Worm (Caenorhabditis elegans) whole organism, L1 larva: ENCODE measurements around the gene srxa-1.

ENCODE experiments used
- alr-1 ChIP-seq: fragments of 200-800 bp; sonication (Bioruptor generic); optimal IDR thresholded peaks from 2 replicates; lab custom pipeline; 2018; ENCODE audit warnings: borderline replicate concordance, mild to moderate bottlenecking, missing genetic modification characterization, missing compliant biosample characterization
- jun-1 ChIP-seq: fragments of 150-350 bp; optimal IDR thresholded peaks from 2 replicates; lab custom pipeline; 2014; ENCODE audit warnings: missing biosample characterization, missing genetic modification reagents, missing genetic modification characterization
- lir-3 ChIP-seq: sonication (generic microtip); optimal IDR thresholded peaks from 2 replicates; lab custom pipeline; 2016; ENCODE audit warnings: mild to moderate bottlenecking, missing genetic modification characterization, moderate library complexity, missing compliant biosample characterization; ENCODE audit not compliant: poor library complexity
- lsy-2 ChIP-seq, 2 experiments: fragments of 150-350 bp; optimal IDR thresholded peaks; 2 replicates each; lab custom pipeline; 2014; ENCODE audit warnings: missing biosample characterization in 2 of 2, missing genetic modification characterization in 2 of 2
- mep-1 ChIP-seq: fragments of 150-350 bp; optimal IDR thresholded peaks from 2 replicates; lab custom pipeline; 2014; ENCODE audit warnings: missing biosample characterization, missing genetic modification characterization
- nhr-237 ChIP-seq: fragments of 150-350 bp; optimal IDR thresholded peaks from 2 replicates; lab custom pipeline; 2014; ENCODE audit warnings: missing biosample characterization, missing genetic modification characterization
- zip-4 ChIP-seq: fragments of 200-800 bp; sonication (Bioruptor generic); optimal IDR thresholded peaks from 2 replicates; lab custom pipeline; 2018; ENCODE audit warnings: mild to moderate bottlenecking, missing genetic modification characterization, moderate library complexity, missing compliant biosample characterization

DNA sequence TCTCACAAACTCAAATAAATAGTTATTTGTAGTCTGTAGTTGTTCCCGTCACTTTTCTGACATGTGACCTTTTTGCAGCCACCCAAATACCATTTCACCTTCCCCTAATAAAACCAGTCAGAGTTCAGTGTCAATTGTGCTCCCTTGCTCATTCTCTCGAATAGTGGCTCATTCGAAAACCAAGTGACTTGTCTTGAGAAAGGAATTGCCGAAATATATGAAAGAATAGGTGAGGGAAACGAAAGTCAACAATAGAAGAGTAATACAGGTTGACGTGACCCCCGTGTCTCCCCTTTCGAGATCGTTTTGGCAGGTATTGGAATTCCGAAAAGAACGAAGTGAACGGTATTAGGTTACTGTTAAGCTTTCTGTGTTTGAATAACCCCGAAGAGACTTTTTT lies 31.3 kb downstream of the srxa-1 start:
- TF ChIP-seq jun-1 (no peak), nhr-237 (tag; lab: Kevin White, UChicago) (no peak), alr-1 (tag; lab: Kevin White, UChicago) (no peak), zip-4 (GFP tag; lab: Kevin White, UChicago) (no peak), lsy-2 (tag; optimal IDR thresholded peaks at IDR 0.05; lab: Kevin White, UChicago) (peak in 1 of 2 experiments; percentile 14), lir-3 (no peak), mep-1 (tag; lab: Kevin White, UChicago) (no peak)
